Worm (Caenorhabditis elegans) whole organism, late embryonic: ENCODE data around the gene fbxa-18.

ENCODE experiments used
- Y22D7AL.16 ChIP-seq: sonication (generic microtip); optimal IDR thresholded peaks from 2 replicates; lab custom pipeline; 2016; ENCODE audit warnings: missing genetic modification characterization, missing compliant biosample characterization
- ama-1 ChIP-seq: fragments of 150-350 bp; optimal IDR thresholded peaks from 2 replicates; lab custom pipeline; 2014
- ceh-34 ChIP-seq: sonication (generic microtip); optimal IDR thresholded peaks from 2 replicates; lab custom pipeline; 2016; ENCODE audit warnings: mild to moderate bottlenecking, missing genetic modification characterization, missing compliant biosample characterization
- ceh-48 ChIP-seq: sonication (generic microtip); optimal IDR thresholded peaks from 2 replicates; lab custom pipeline; 2016; ENCODE audit warnings: missing genetic modification characterization, inconsistent platforms, missing compliant biosample characterization
- ceh-9 ChIP-seq: sonication (generic microtip); optimal IDR thresholded peaks from 2 replicates; lab custom pipeline; 2016; ENCODE audit warnings: mild to moderate bottlenecking, missing genetic modification characterization, inconsistent platforms, missing compliant biosample characterization
- eyg-1 ChIP-seq: sonication (generic microtip); optimal IDR thresholded peaks from 2 replicates; lab custom pipeline; 2016; ENCODE audit warnings: missing genotype, missing genetic modification characterization, missing compliant biosample characterization
- fkh-10 ChIP-seq: fragments of 150-350 bp; optimal IDR thresholded peaks from 2 replicates; lab custom pipeline; 2014; ENCODE audit warnings: missing biosample characterization, missing genetic modification reagents, missing genetic modification characterization
- hlh-30 ChIP-seq: sonication (generic microtip); optimal IDR thresholded peaks from 2 replicates; lab custom pipeline; 2017; ENCODE audit warnings: antibody characterized with exemption, missing genetic modification characterization, missing compliant biosample characterization; ENCODE audit not compliant: insufficient read depth
- nhr-232 ChIP-seq: sonication (generic microtip); optimal IDR thresholded peaks from 2 replicates; lab custom pipeline; 2016; ENCODE audit warnings: missing genetic modification characterization, missing compliant biosample characterization
- pag-3 ChIP-seq: sonication (generic microtip); optimal IDR thresholded peaks from 2 replicates; lab custom pipeline; 2016; ENCODE audit warnings: missing compliant biosample characterization, missing genetic modification characterization, borderline replicate concordance
- pha-4 ChIP-seq: fragments of 150-350 bp; optimal IDR thresholded peaks from 2 replicates; lab custom pipeline; 2018; ENCODE audit warnings: missing biosample characterization, missing genetic modification reagents, missing genetic modification characterization
- pqm-1 ChIP-seq: sonication (generic microtip); optimal IDR thresholded peaks from 2 replicates; lab custom pipeline; 2016; ENCODE audit warnings: missing genetic modification characterization, missing compliant biosample characterization
- sox-2 ChIP-seq: fragments of 200-800 bp; sonication (Bioruptor generic); IDR thresholded peaks from 2 replicates; pipeline ENCODE4 v1.3.6; 2022; ENCODE audit warnings: missing genetic modification reagents, missing genetic modification characterization, missing compliant biosample characterization
- sox-4 ChIP-seq: sonication (generic microtip); optimal IDR thresholded peaks from 2 replicates; lab custom pipeline; 2017; ENCODE audit warnings: mild to moderate bottlenecking, missing genetic modification characterization, inconsistent platforms, missing compliant biosample characterization

ce11 chrV:16182110-16182509, 39.6 kb downstream of the fbxa-18 start, which contains the start of gene srz-13:
- TF ChIP-seq ceh-34 (no peak), ama-1 (lab: Kevin White, UChicago) (no peak), pha-4 (tag; lab: Kevin White, UChicago) (no peak), pqm-1 (no peak), eyg-1 (tag; lab: Kevin White, UChicago) (no peak), ceh-9 (tag; lab: Kevin White, UChicago) (no peak), ceh-48 (no peak), nhr-232 (no peak), pag-3 (tag; lab: Kevin White, UChicago) (no peak), sox-2 (GFP tag; lab: Robert Waterston, UW) (no peak), sox-4 (no peak), fkh-10 (GFP tag; lab: Kevin White, UChicago) (no peak), hlh-30 (tag; lab: Kevin White, UChicago) (no peak), Y22D7AL.16 (no peak)
